Worm (Caenorhabditis elegans): ENCODE data around the gene nhr-13.

Gene nhr-13

DNA sequence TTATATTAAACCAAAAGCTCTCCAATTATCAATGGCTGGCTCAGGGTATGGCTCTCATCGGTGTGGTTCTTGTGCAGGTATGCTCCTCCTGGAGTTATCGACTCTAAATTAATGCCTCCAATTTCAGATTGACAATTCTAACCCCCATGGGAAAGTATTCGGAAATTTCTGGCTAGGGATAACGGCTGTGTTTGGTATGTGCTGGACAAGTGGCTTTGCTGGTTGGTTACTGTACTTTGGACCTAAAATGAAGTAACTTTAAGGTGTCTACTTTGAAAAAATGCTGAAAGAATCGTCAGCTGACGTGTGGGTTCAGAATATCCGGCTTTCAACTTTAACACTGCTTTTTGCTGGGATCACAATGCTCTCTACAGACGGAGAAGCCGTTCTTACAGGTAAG, 24.6 kb downstream of the nhr-13 start:
- TF ChIP-seq lin-39 (tag; optimal IDR thresholded peaks at IDR 0.05) = no peak
- no peak for TF ChIP-seq elt-1 (tag; optimal IDR thresholded peaks at IDR 0.05)
- TF ChIP-seq lin-13 (GFP tag; optimal IDR thresholded peaks at IDR 0.05) = no peak
- no peak for TF ChIP-seq lsy-2 (tag; optimal IDR thresholded peaks at IDR 0.05)
- TF ChIP-seq unc-39 (tag; optimal IDR thresholded peaks at IDR 0.05) = no peak
- no peak for TF ChIP-seq F13H6.1 (tag; optimal IDR thresholded peaks at IDR 0.05)
- no peak for TF ChIP-seq skn-1 (tag; optimal IDR thresholded peaks at IDR 0.05)
- no peak for TF ChIP-seq zag-1 (tag; optimal IDR thresholded peaks at IDR 0.05)
- no peak for TF ChIP-seq gmeb-1 (tag; optimal IDR thresholded peaks at IDR 0.05)
- TF ChIP-seq nhr-21 (tag; optimal IDR thresholded peaks at IDR 0.05) = no peak
- TF ChIP-seq blmp-1 (tag; optimal IDR thresholded peaks at IDR 0.05; ENCODE audit: insufficient read depth) = no peak

ce11 chrV:2218803-2219202, 26.5 kb downstream of the nhr-13 start, which contains the start of gene nhr-56:
nhr-56 (plus strand) TSS chrV:2219004.
- TF ChIP-seq nhr-77 (tag; optimal IDR thresholded peaks at IDR 0.05) = no peak
- no peak for TF ChIP-seq blmp-1 (tag; optimal IDR thresholded peaks at IDR 0.05; ENCODE audit: insufficient read depth)
- peak; percentile 71 for TF ChIP-seq fos-1 (tag; optimal IDR thresholded peaks at IDR 0.05)
- peak; percentile 25 for TF ChIP-seq F13H6.1 (tag; optimal IDR thresholded peaks at IDR 0.05)
- peak; percentile 26 for TF ChIP-seq C34F6.9 (tag; optimal IDR thresholded peaks at IDR 0.05)
- TF ChIP-seq lsy-2 (tag; optimal IDR thresholded peaks at IDR 0.05) = peak in 1 of 2 experiments; percentile 47
- peak; percentile 63 for TF ChIP-seq nhr-129 (tag; optimal IDR thresholded peaks at IDR 0.05)
- TF ChIP-seq lin-39 (tag; optimal IDR thresholded peaks at IDR 0.05) = no peak
- peak; percentile 59 for TF ChIP-seq crh-2 (tag; optimal IDR thresholded peaks at IDR 0.05)
- peak; percentile 67 for TF ChIP-seq gmeb-1 (tag; optimal IDR thresholded peaks at IDR 0.05)
- TF ChIP-seq sma-9 (GFP tag; optimal IDR thresholded peaks at IDR 0.05) = peak; percentile 79
- TF ChIP-seq sma-9 (tag; optimal IDR thresholded peaks at IDR 0.05) = no peak
- no peak for TF ChIP-seq Y55F3AM.14 (GFP tag; optimal IDR thresholded peaks at IDR 0.05)
- TF ChIP-seq nhr-25 (tag; optimal IDR thresholded peaks at IDR 0.05) = peak; percentile 31

ce11 chrV:2221764-2222163, 29.5 kb downstream of the nhr-13 start, which contains the start of gene nhr-128:
nhr-128 (plus strand) TSS chrV:2222064.
- TF ChIP-seq gmeb-1 (tag; optimal IDR thresholded peaks at IDR 0.05) (no peak), ceh-16 (tag; optimal IDR thresholded peaks at IDR 0.05) (no peak), nhr-77 (tag; optimal IDR thresholded peaks at IDR 0.05) (no peak), nhr-21 (tag; optimal IDR thresholded peaks at IDR 0.05) (no peak), elt-3 (tag; optimal IDR thresholded peaks at IDR 0.05) (no peak), ZK546.5 (tag; optimal IDR thresholded peaks at IDR 0.05) (no peak), ztf-1 (GFP tag; conservative IDR thresholded peaks at IDR 0.05) (no peak)

DNA sequence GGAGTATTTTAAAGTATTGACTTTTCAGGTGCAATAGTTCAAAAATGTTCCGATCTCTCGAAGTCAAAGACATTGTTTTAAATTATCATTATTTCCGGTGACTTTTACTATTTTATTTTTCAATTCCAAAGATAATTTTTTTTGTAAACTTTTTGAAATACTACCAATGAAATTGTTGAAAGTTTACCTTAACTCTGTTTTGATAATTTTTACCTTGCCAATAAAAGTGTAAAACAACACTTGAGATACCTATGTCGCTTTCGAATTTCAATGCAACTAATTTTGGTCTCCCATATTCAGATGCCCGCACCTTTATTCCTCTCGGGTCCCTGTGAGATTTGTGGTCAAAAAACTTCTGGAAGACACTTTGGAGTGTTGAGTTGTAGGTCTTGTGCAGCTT, 32.8 kb downstream of the nhr-13 start, which contains the start of gene nhr-103:
TSS of gene nhr-103 (plus strand) at position 301 of the 400 bp plus-strand sequence.
- TF ChIP-seq ama-1 (optimal IDR thresholded peaks at IDR 0.05) (no peak), nhr-77 (tag; optimal IDR thresholded peaks at IDR 0.05) (no peak), fos-1 (tag; optimal IDR thresholded peaks at IDR 0.05) (no peak), mdl-1 (tag; optimal IDR thresholded peaks at IDR 0.05) (no peak), mab-5 (tag; optimal IDR thresholded peaks at IDR 0.05) (no peak), lsy-2 (tag; optimal IDR thresholded peaks at IDR 0.05) (no peak), nhr-25 (tag; optimal IDR thresholded peaks at IDR 0.05) (no peak), nhr-237 (tag; optimal IDR thresholded peaks at IDR 0.05) (no peak), blmp-1 (tag; optimal IDR thresholded peaks at IDR 0.05; ENCODE audit: insufficient read depth) (no peak), unc-62 (GFP tag; optimal IDR thresholded peaks at IDR 0.05) (no peak), nhr-11 (tag; optimal IDR thresholded peaks at IDR 0.05) (no peak), nhr-129 (tag; optimal IDR thresholded peaks at IDR 0.05) (no peak), nhr-10 (tag; optimal IDR thresholded peaks at IDR 0.05) (no peak)

DNA sequence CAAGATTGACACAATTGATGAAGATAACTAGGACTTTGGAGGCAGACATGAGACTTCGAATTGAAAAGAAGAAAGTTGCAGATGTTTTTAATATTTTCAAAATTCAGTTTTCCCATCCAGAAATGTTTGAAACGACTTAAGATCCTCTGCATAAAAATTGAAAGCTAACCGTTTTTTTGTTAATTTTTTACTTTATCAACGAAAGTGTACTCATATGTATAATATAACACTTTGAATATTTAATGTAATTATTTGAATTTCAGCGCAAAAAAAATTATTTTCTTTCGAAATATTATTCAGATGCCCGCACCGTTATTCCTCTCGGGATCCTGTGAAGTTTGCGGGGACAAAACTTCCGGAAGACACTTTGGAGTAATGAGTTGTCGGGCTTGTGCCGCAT, 34.6 kb downstream of the nhr-13 start, which contains the start of gene nhr-18:
TSS of gene nhr-18 (plus strand) at position 301 of the 400 bp plus-strand sequence.
- TF ChIP-seq ZK546.5 (tag; optimal IDR thresholded peaks at IDR 0.05) = no peak
- TF ChIP-seq Y55F3AM.14 (GFP tag; optimal IDR thresholded peaks at IDR 0.05) = no peak
- no peak for TF ChIP-seq mdl-1 (tag; optimal IDR thresholded peaks at IDR 0.05)
- TF ChIP-seq lsy-2 (tag; optimal IDR thresholded peaks at IDR 0.05) = no peak
- TF ChIP-seq mab-5 (tag; optimal IDR thresholded peaks at IDR 0.05) = no peak
- TF ChIP-seq R02D3.7 (tag; optimal IDR thresholded peaks at IDR 0.05) = no peak
- no peak for TF ChIP-seq skn-1 (tag; optimal IDR thresholded peaks at IDR 0.05)
- TF ChIP-seq nhr-10 (tag; optimal IDR thresholded peaks at IDR 0.05) = no peak
- TF ChIP-seq nhr-21 (tag; optimal IDR thresholded peaks at IDR 0.05) = no peak

DNA sequence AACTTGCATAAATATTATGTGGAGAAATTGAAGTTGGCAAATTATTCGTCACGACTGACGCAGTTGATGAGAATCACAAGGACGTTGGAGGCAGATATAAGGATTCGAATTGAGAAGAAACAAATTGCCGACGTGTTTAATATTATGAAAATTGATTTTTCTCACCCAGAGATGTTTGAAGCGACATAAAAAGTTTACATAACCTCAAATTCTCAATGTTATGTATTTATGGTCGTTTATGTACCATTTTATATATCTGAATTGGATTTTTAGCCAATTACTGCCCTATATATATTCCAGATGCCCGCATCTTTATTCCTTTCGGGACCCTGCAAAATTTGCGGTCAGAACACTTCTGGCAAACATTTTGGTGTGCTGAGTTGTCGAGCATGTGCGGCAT, 36.5 kb downstream of the nhr-13 start, which contains the start of gene nhr-126:
TSS of gene nhr-126 (plus strand) at position 301 of the 400 bp plus-strand sequence.
- TF ChIP-seq gmeb-1 (tag; optimal IDR thresholded peaks at IDR 0.05) = no peak
- no peak for TF ChIP-seq crh-2 (tag; optimal IDR thresholded peaks at IDR 0.05)
- no peak for TF ChIP-seq nhr-21 (tag; optimal IDR thresholded peaks at IDR 0.05)
- no peak for TF ChIP-seq nhr-6 (tag; optimal IDR thresholded peaks at IDR 0.05)
- TF ChIP-seq nhr-25 (tag; optimal IDR thresholded peaks at IDR 0.05) = no peak
- TF ChIP-seq C34F6.9 (tag; optimal IDR thresholded peaks at IDR 0.05) = no peak
